Fruit fly (Drosophila melanogaster) whole organism, pupa: ENCODE data around the gene Aatf.

Source experiments
- CG10348 ChIP-seq: fragments of 200-800 bp; sonication (Bioruptor generic); IDR thresholded peaks from 2 replicates; pipeline ENCODE4 v1.3.6; 2022; ENCODE audit warnings: missing biosample characterization, missing genetic modification characterization
- CG13204 ChIP-seq: fragments of 200-800 bp; sonication (Bioruptor generic); optimal IDR thresholded peaks from 2 replicates; lab custom pipeline; 2018; ENCODE audit warnings: missing biosample characterization, mild to moderate bottlenecking, missing genetic modification characterization, moderate library complexity
- CG15710 ChIP-seq: fragments of 200-800 bp; sonication (Bioruptor generic); optimal IDR thresholded peaks from 2 replicates; lab custom pipeline; 2018; ENCODE audit warnings: missing biosample characterization, mild to moderate bottlenecking, missing genetic modification characterization, moderate library complexity
- CG32121 ChIP-seq: fragments of 200-800 bp; sonication (Bioruptor generic); IDR thresholded peaks from 2 replicates; pipeline ENCODE4 v1.3.6; 2022; ENCODE audit warnings: missing biosample characterization, missing genetic modification characterization
- CG4496 ChIP-seq: fragments of 200-800 bp; sonication (Bioruptor generic); IDR thresholded peaks from 3 replicates; pipeline ENCODE4 v1.3.6; 2022; ENCODE audit warnings: missing biosample characterization, missing genetic modification characterization
- CG8159 ChIP-seq: fragments of 200-800 bp; sonication (Bioruptor generic); optimal IDR thresholded peaks from 3 replicates; lab custom pipeline; 2018; ENCODE audit warnings: missing biosample characterization, mild to moderate bottlenecking, missing genetic modification characterization, moderate library complexity
- CG9948 ChIP-seq: fragments of 200-800 bp; sonication (Bioruptor generic); optimal IDR thresholded peaks from 2 replicates; lab custom pipeline; 2018; ENCODE audit warnings: missing biosample characterization, mild to moderate bottlenecking, missing genetic modification characterization, moderate library complexity
- D1 ChIP-seq: fragments of 200-800 bp; sonication (Bioruptor generic); optimal IDR thresholded peaks from 2 replicates; lab custom pipeline; 2018; ENCODE audit warnings: missing biosample characterization, mild to moderate bottlenecking, missing genetic modification characterization, moderate library complexity
- EcR ChIP-seq: fragments of 200-800 bp; sonication (Bioruptor generic); optimal IDR thresholded peaks from 3 replicates; lab custom pipeline; 2019; ENCODE audit warnings: missing biosample characterization, missing genetic modification characterization, mild to moderate bottlenecking, moderate library complexity, missing genetic modification reagents
- Pif1A ChIP-seq: fragments of 200-800 bp; sonication (Bioruptor generic); optimal IDR thresholded peaks from 3 replicates; lab custom pipeline; 2016; ENCODE audit warnings: missing biosample characterization, missing genetic modification characterization
- Pif1B ChIP-seq: fragments of 200-800 bp; sonication (Bioruptor generic); optimal IDR thresholded peaks from 3 replicates; lab custom pipeline; 2016; ENCODE audit warnings: missing biosample characterization, missing genetic modification characterization
- fd96Ca ChIP-seq: fragments of 200-800 bp; sonication (Bioruptor generic); IDR thresholded peaks from 3 replicates; pipeline ENCODE4 v1.3.6; 2022; ENCODE audit warnings: missing biosample characterization, missing genetic modification characterization
- gl ChIP-seq: fragments of 200-800 bp; sonication (Bioruptor generic); optimal IDR thresholded peaks from 2 replicates; lab custom pipeline; 2018; ENCODE audit warnings: missing biosample characterization, mild to moderate bottlenecking, missing genetic modification characterization
- rn ChIP-seq: fragments of 200-800 bp; sonication (Bioruptor generic); IDR thresholded peaks from 2 replicates; pipeline ENCODE4 v1.3.6; 2022; ENCODE audit warnings: missing biosample characterization, missing genetic modification characterization

DNA sequence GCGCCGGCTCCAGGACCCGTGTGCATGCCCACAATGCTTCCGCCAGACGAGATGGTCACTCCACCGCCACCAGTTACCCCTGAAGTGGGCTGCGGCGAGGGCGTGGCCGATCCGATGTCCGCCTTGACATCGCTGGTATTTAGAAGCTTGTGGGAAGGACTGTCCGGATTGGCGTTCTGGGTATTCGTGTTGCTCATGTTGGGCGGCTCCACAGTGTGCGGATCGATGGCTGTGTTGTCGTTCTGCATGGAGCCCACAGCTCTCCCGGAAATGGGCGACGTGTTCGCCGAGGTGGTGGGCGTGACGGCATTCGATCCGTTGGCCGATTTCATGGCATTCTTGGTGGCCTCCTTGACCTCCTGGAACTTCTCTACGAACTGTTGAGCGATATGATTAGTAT, 4.3 kb downstream of the Aatf start:
- TF ChIP-seq CG32121 (GFP tag; lab: Robert Waterston, UW), result no peak
- TF ChIP-seq Pif1A (GFP tag; lab: Kevin White, UChicago), result no peak
- TF ChIP-seq Pif1B (GFP tag; lab: Kevin White, UChicago), result no peak
- no peak for TF ChIP-seq CG4496 (GFP tag; lab: Robert Waterston, UW)
- no peak for TF ChIP-seq fd96Ca (GFP tag; lab: Robert Waterston, UW)
- TF ChIP-seq CG15710, result no peak
- no peak for TF ChIP-seq EcR (GFP tag; lab: Kevin White, UChicago)
- no peak for TF ChIP-seq CG10348 (GFP tag; lab: Robert Waterston, UW)
- no peak for TF ChIP-seq D1 (tag; lab: Kevin White, UChicago)
- no peak for TF ChIP-seq gl (tag; lab: Kevin White, UChicago)
- no peak for TF ChIP-seq CG8159 (tag; lab: Kevin White, UChicago)
- TF ChIP-seq CG13204 (GFP tag; lab: Kevin White, UChicago), result no peak
- TF ChIP-seq rn (GFP tag; lab: Robert Waterston, UW), result no peak
- TF ChIP-seq CG9948, result no peak
